Fruit fly (Drosophila melanogaster) whole organism, embryonic: ENCODE results near the gene CG12224.
A peak's percentile ranks its signal among the peaks of the same experiment; 100 is the strongest.

Source experiments
- ATbp ChIP-seq: fragments of 200-800 bp; sonication (Bioruptor generic); optimal IDR thresholded peaks from 2 replicates; lab custom pipeline; 2017; ENCODE audit warnings: missing biosample characterization, mild to moderate bottlenecking, missing genetic modification characterization, missing genetic modification reagents
- Atf3 ChIP-seq: fragments of 200-800 bp; sonication (Bioruptor generic); optimal IDR thresholded peaks from 3 replicates; lab custom pipeline; 2016; ENCODE audit warnings: missing biosample characterization, missing genetic modification characterization
- BtbVII ChIP-seq: fragments of 200-800 bp; sonication (Bioruptor generic); optimal IDR thresholded peaks from 3 replicates; lab custom pipeline; 2017; ENCODE audit warnings: missing biosample characterization, mild to moderate bottlenecking, missing genetic modification characterization
- CG10274 ChIP-seq: fragments of 200-800 bp; sonication (Bioruptor generic); optimal IDR thresholded peaks from 3 replicates; lab custom pipeline; 2017; ENCODE audit warnings: missing biosample characterization, mild to moderate bottlenecking, missing genetic modification characterization
- CG11085 ChIP-seq: fragments of 200-800 bp; sonication (Bioruptor generic); IDR thresholded peaks from 2 replicates; pipeline ENCODE4 v1.3.6; 2022; ENCODE audit warnings: missing biosample characterization, missing genetic modification characterization
- CG11696 ChIP-seq: fragments of 200-800 bp; sonication (Bioruptor generic); IDR thresholded peaks from 2 replicates; pipeline ENCODE4 v1.3.6; 2022; ENCODE audit warnings: missing biosample characterization, missing genetic modification characterization
- CG12391 ChIP-seq: fragments of 200-800 bp; sonication (Bioruptor generic); optimal IDR thresholded peaks from 3 replicates; lab custom pipeline; 2018; ENCODE audit warnings: missing biosample characterization, mild to moderate bottlenecking, missing genetic modification characterization, moderate library complexity
- CG13287 ChIP-seq: fragments of 200-800 bp; sonication (Bioruptor generic); IDR thresholded peaks from 2 replicates; pipeline ENCODE4 v1.3.6; 2022; ENCODE audit warnings: missing biosample characterization, missing genetic modification characterization; ENCODE audit not compliant: partially characterized antibody
- CG13775 ChIP-seq: fragments of 200-800 bp; sonication (Bioruptor generic); optimal IDR thresholded peaks from 3 replicates; lab custom pipeline; 2017; ENCODE audit warnings: missing biosample characterization, mild to moderate bottlenecking, missing genetic modification characterization
- CG15011 ChIP-seq: fragments of 200-800 bp; sonication (Bioruptor generic); optimal IDR thresholded peaks from 3 replicates; lab custom pipeline; 2018; ENCODE audit warnings: missing biosample characterization, mild to moderate bottlenecking, missing genetic modification characterization
- CG18262 ChIP-seq: fragments of 200-800 bp; optimal IDR thresholded peaks from 3 replicates; lab custom pipeline; 2019; ENCODE audit warnings: missing biosample characterization, mild to moderate bottlenecking, missing genetic modification characterization, moderate library complexity
- CG18599 ChIP-seq: fragments of 200-800 bp; sonication (Bioruptor generic); optimal IDR thresholded peaks from 3 replicates; lab custom pipeline; 2017; ENCODE audit warnings: missing biosample characterization, missing genetic modification characterization, mild to moderate bottlenecking, moderate library complexity, missing genetic modification reagents
- CG2712 ChIP-seq: fragments of 200-800 bp; optimal IDR thresholded peaks from 3 replicates; lab custom pipeline; 2019; ENCODE audit warnings: missing biosample characterization, mild to moderate bottlenecking, missing genetic modification characterization, moderate library complexity
- CG31224 ChIP-seq: fragments of 200-800 bp; sonication (Bioruptor generic); IDR thresholded peaks from 2 replicates; pipeline ENCODE4 v1.3.6; 2022; ENCODE audit warnings: missing biosample characterization, missing genetic modification characterization
- CG31388 ChIP-seq: fragments of 200-800 bp; sonication (Bioruptor generic); optimal IDR thresholded peaks from 2 replicates; lab custom pipeline; 2016; ENCODE audit warnings: missing biosample characterization, missing genetic modification characterization
- CG4360 ChIP-seq: fragments of 200-800 bp; sonication (Bioruptor generic); IDR thresholded peaks from 2 replicates; pipeline ENCODE4 v1.3.6; 2022; ENCODE audit warnings: missing biosample characterization, missing genetic modification characterization
- CG4707 ChIP-seq: fragments of 200-800 bp; sonication (Bioruptor generic); optimal IDR thresholded peaks from 2 replicates; lab custom pipeline; 2018; ENCODE audit warnings: missing biosample characterization, mild to moderate bottlenecking, missing genetic modification characterization, moderate library complexity
- CG4730 ChIP-seq: fragments of 200-800 bp; sonication (Bioruptor generic); IDR thresholded peaks from 2 replicates; pipeline ENCODE4 v1.3.6; 2022; ENCODE audit warnings: missing biosample characterization, missing genetic modification characterization
- CG4854 ChIP-seq: fragments of 200-800 bp; sonication (Bioruptor generic); optimal IDR thresholded peaks from 2 replicates; lab custom pipeline; 2016; ENCODE audit warnings: missing biosample characterization, missing genetic modification characterization, inconsistent platforms
- CG6254 ChIP-seq: fragments of 200-800 bp; sonication (Bioruptor generic); optimal IDR thresholded peaks from 3 replicates; lab custom pipeline; 2017; ENCODE audit warnings: mild to moderate bottlenecking, missing biosample characterization, missing genetic modification reagents, missing genetic modification characterization
- CG8944 ChIP-seq: fragments of 200-800 bp; sonication (Bioruptor generic); optimal IDR thresholded peaks from 3 replicates; lab custom pipeline; 2016; ENCODE audit warnings: missing biosample characterization, missing genetic modification characterization
- Chrac-16 ChIP-seq: fragments of 200-800 bp; sonication (Bioruptor generic); optimal IDR thresholded peaks from 3 replicates; lab custom pipeline; 2016; ENCODE audit warnings: missing biosample characterization, missing genetic modification characterization
- D ChIP-seq, 2 experiments: fragments of 200-800 bp in 1 of 2; fragments of >200 bp in 1 of 2; sonication (Bioruptor generic) in 1 of 2; optimal IDR thresholded peaks; 2 replicates in 1 of 2; 3 replicates in 1 of 2; lab custom pipeline; 2017; ENCODE audit warnings: mild to moderate bottlenecking in 1 of 2, missing biosample characterization in 1 of 2, missing genetic modification characterization in 1 of 2, missing genetic modification reagents in 1 of 2
- Deaf1 ChIP-seq: fragments of 200-800 bp; optimal IDR thresholded peaks from 3 replicates; lab custom pipeline; 2019; ENCODE audit warnings: missing biosample characterization, mild to moderate bottlenecking, missing genetic modification characterization, moderate library complexity
- Doc2 ChIP-seq: fragments of 200-800 bp; sonication (Bioruptor generic); IDR thresholded peaks from 2 replicates; pipeline ENCODE4 v1.3.6; 2022; ENCODE audit warnings: missing biosample characterization, missing genetic modification characterization
- GATAe ChIP-seq: fragments of 200-800 bp; sonication (Bioruptor generic); conservative IDR thresholded peaks from 2 replicates; pipeline ENCODE4 v1.3.6; 2022; ENCODE audit warnings: missing biosample characterization, missing genetic modification characterization
- HHEX ChIP-seq: fragments of 200-800 bp; sonication (Bioruptor generic); optimal IDR thresholded peaks from 3 replicates; lab custom pipeline; 2017; ENCODE audit warnings: missing biosample characterization, mild to moderate bottlenecking, missing genetic modification characterization, missing genetic modification reagents
- HLH54F ChIP-seq: fragments of 200-800 bp; sonication (Bioruptor generic); optimal IDR thresholded peaks from 3 replicates; lab custom pipeline; 2016; ENCODE audit warnings: missing biosample characterization, missing genetic modification characterization
- Hmr ChIP-seq: fragments of 200-800 bp; sonication (Bioruptor generic); optimal IDR thresholded peaks from 3 replicates; lab custom pipeline; 2017; ENCODE audit warnings: mild to moderate bottlenecking, missing biosample characterization, missing genetic modification reagents, missing genetic modification characterization
- Jarid2 ChIP-seq: fragments of 200-800 bp; sonication (Bioruptor generic); optimal IDR thresholded peaks from 3 replicates; lab custom pipeline; 2017; ENCODE audit warnings: mild to moderate bottlenecking, missing biosample characterization, missing genetic modification reagents, missing genetic modification characterization
- Lhr ChIP-seq: fragments of 200-800 bp; sonication (Bioruptor generic); optimal IDR thresholded peaks from 3 replicates; lab custom pipeline; 2017; ENCODE audit warnings: mild to moderate bottlenecking, missing biosample characterization, missing genetic modification reagents, missing genetic modification characterization
- Neu2 ChIP-seq: fragments of 200-800 bp; sonication (Bioruptor generic); optimal IDR thresholded peaks from 3 replicates; lab custom pipeline; 2016; ENCODE audit warnings: missing biosample characterization, missing genetic modification characterization, borderline replicate concordance
- az2 ChIP-seq: fragments of 200-800 bp; sonication (Bioruptor generic); optimal IDR thresholded peaks from 3 replicates; lab custom pipeline; 2016; ENCODE audit warnings: missing biosample characterization, missing genetic modification characterization
- bowl ChIP-seq: fragments of 200-800 bp; sonication (Bioruptor generic); IDR thresholded peaks from 2 replicates; pipeline ENCODE4 v1.3.6; 2022; ENCODE audit warnings: missing biosample characterization, missing genetic modification characterization
- crp ChIP-seq, 2 experiments: fragments of 200-800 bp; sonication (Bioruptor generic); optimal IDR thresholded peaks; 2 replicates in 1 of 2; 3 replicates in 1 of 2; lab custom pipeline; 2017; ENCODE audit warnings: missing biosample characterization in 2 of 2, missing genetic modification characterization in 2 of 2, mild to moderate bottlenecking in 1 of 2, moderate library complexity in 1 of 2
- cwo ChIP-seq: fragments of 200-800 bp; sonication (Bioruptor generic); optimal IDR thresholded peaks from 3 replicates; lab custom pipeline; 2017; ENCODE audit warnings: missing biosample characterization, missing genetic modification characterization, mild to moderate bottlenecking, moderate library complexity, missing genetic modification reagents
- da ChIP-seq: fragments of 200-800 bp; sonication (Bioruptor generic); optimal IDR thresholded peaks from 2 replicates; lab custom pipeline; 2016; ENCODE audit warnings: missing biosample characterization, missing genetic modification characterization
- ewg ChIP-seq: fragments of 200-800 bp; sonication (Bioruptor generic); optimal IDR thresholded peaks from 3 replicates; lab custom pipeline; 2017; ENCODE audit warnings: mild to moderate bottlenecking, missing biosample characterization, missing genetic modification reagents, missing genetic modification characterization
- eyg ChIP-seq: fragments of 200-800 bp; sonication (Bioruptor generic); optimal IDR thresholded peaks from 3 replicates; lab custom pipeline; 2016; ENCODE audit warnings: missing biosample characterization, missing genetic modification characterization
- kay ChIP-seq: fragments of 200-800 bp; sonication (Bioruptor generic); optimal IDR thresholded peaks from 2 replicates; lab custom pipeline; 2016; ENCODE audit warnings: missing biosample characterization, missing genetic modification characterization
- lmd ChIP-seq: fragments of 200-800 bp; sonication (Bioruptor generic); IDR thresholded peaks from 2 replicates; pipeline ENCODE4 v1.3.6; 2022; ENCODE audit warnings: missing biosample characterization, missing genetic modification characterization
- pan ChIP-seq, 4 experiments: fragments of >200 bp in 3 of 4; fragments of 200-800 bp in 1 of 4; sonication (Bioruptor generic) in 1 of 4; optimal IDR thresholded peaks in 3 of 4; IDR thresholded peaks in 1 of 4; 2 replicates each; pipeline versions ENCODE4 v1.3.6 to Lab custom; 2017 to 2022; ENCODE audit warnings: missing biosample characterization in 2 of 4, missing genetic modification characterization in 2 of 4, mixed read lengths in 1 of 4
- pfk ChIP-seq: fragments of 200-800 bp; sonication (Bioruptor generic); optimal IDR thresholded peaks from 2 replicates; lab custom pipeline; 2018; ENCODE audit warnings: missing biosample characterization, mild to moderate bottlenecking, missing genetic modification characterization, moderate library complexity
- pros ChIP-seq: fragments of 200-800 bp; sonication (Bioruptor generic); optimal IDR thresholded peaks from 3 replicates; lab custom pipeline; 2019; ENCODE audit warnings: missing biosample characterization, mild to moderate bottlenecking, missing genetic modification characterization, moderate library complexity
- ro ChIP-seq: fragments of 200-800 bp; sonication (Bioruptor generic); IDR thresholded peaks from 2 replicates; pipeline ENCODE4 v1.3.6; 2022; ENCODE audit warnings: missing biosample characterization, missing genetic modification characterization
- row ChIP-seq: fragments of 200-800 bp; sonication (Bioruptor generic); IDR thresholded peaks from 3 replicates; pipeline ENCODE4 v1.3.6; 2022; ENCODE audit warnings: missing biosample characterization, missing genetic modification characterization
- run ChIP-seq: fragments of 200-800 bp; sonication (Bioruptor generic); optimal IDR thresholded peaks from 3 replicates; lab custom pipeline; 2018; ENCODE audit warnings: missing biosample characterization, mild to moderate bottlenecking, missing genetic modification characterization
- sim ChIP-seq: fragments of 200-800 bp; sonication (Bioruptor generic); IDR thresholded peaks from 2 replicates; pipeline ENCODE4 v1.3.6; 2022; ENCODE audit warnings: missing biosample characterization, missing genetic modification characterization
- yki ChIP-seq: fragments of >200 bp; optimal IDR thresholded peaks from 3 replicates; lab custom pipeline; 2018

The CG12224 gene

DNA sequence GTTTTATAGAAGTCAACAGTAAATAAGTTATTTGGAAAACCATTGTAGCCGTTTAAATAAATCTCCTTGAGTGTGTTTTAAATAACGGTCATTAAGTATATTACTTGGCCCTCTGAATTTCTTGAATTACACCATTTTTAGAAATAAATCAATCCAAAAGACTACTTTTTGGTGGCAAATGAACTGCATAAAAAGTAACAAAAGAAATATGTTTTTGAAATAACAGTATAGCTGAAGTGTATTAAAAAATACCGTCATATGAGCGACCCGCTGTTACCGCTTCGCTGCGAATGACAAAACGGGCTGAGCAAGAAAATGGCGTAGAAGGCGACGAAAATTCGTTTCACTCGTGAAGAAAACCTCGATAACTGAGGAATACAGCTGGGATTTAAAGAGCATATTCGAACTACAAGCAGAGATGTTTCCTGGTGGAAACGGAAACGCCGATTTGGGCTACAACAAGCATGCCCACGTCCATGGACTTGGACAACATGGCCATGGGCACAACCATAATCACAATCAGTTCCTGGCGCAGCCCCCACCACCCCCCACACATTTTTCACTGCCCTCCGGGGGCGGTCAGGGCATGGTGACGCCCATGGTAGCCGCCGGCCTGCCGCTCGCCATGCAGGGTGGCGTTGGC is 32.4 kb downstream of the CG12224 start, which contains the start of gene CG31211 (continued):
- TF ChIP-seq ro (GFP tag; lab: Robert Waterston, UW) (no peak), CG11085 (GFP tag; lab: Robert Waterston, UW) (no peak), ewg (GFP tag; lab: Kevin White, UChicago) (no peak), Doc2 (GFP tag; lab: Robert Waterston, UW) (no peak), CG12391 (tag; lab: Kevin White, UChicago) (peak; percentile 41), CG4707 (no peak), CG2712 (tag; lab: Kevin White, UChicago) (no peak), CG13287 (GFP tag; lab: Robert Waterston, UW) (no peak), yki (lab: Kevin White, UChicago) (no peak), D (optimal IDR thresholded peaks at IDR 0.05; lab: Kevin White, UChicago) (no peak), D (GFP tag; optimal IDR thresholded peaks at IDR 0.05; lab: Kevin White, UChicago) (no peak), CG31388 (GFP tag; lab: Kevin White, UChicago) (no peak), Lhr (GFP tag; lab: Kevin White, UChicago) (no peak), run (tag; lab: Kevin White, UChicago) (no peak), bowl (GFP tag; lab: Robert Waterston, UW) (no peak), Neu2 (GFP tag; lab: Kevin White, UChicago) (no peak), CG13775 (GFP tag; lab: Kevin White, UChicago) (no peak), CG4854 (GFP tag; lab: Kevin White, UChicago) (no peak), CG18599 (no peak), CG31224 (no peak), HHEX (GFP tag; lab: Kevin White, UChicago) (no peak), CG11696 (GFP tag; lab: Robert Waterston, UW) (no peak), da (no peak), row (no peak), ATbp (GFP tag; lab: Kevin White, UChicago) (no peak), CG6254 (GFP tag; lab: Kevin White, UChicago) (peak; percentile 65), Atf3 (GFP tag; lab: Kevin White, UChicago) (no peak), Jarid2 (GFP tag; lab: Kevin White, UChicago) (no peak), kay (GFP tag; lab: Kevin White, UChicago) (no peak), Chrac-16 (no peak), pros (GFP tag; lab: Kevin White, UChicago) (no peak), pfk (no peak), eyg (GFP tag; lab: Kevin White, UChicago) (no peak), Hmr (GFP tag; lab: Kevin White, UChicago) (no peak), BtbVII (GFP tag; lab: Kevin White, UChicago) (peak; percentile 28), crp (GFP tag; optimal IDR thresholded peaks at IDR 0.05; lab: Kevin White, UChicago) (peak in 1 of 2 experiments; percentile 31), CG10274 (GFP tag; lab: Kevin White, UChicago) (no peak), CG8944 (GFP tag; lab: Kevin White, UChicago) (no peak), CG15011 (GFP tag; lab: Kevin White, UChicago) (no peak), Deaf1 (tag; lab: Kevin White, UChicago) (peak; percentile 23), CG4360 (GFP tag; lab: Robert Waterston, UW) (no peak), CG18262 (no peak), lmd (GFP tag; lab: Robert Waterston, UW) (no peak), CG4730 (no peak), az2 (GFP tag; lab: Kevin White, UChicago) (no peak), pan (optimal IDR thresholded peaks at IDR 0.05; lab: Kevin White, UChicago) (no peak), pan (GFP tag; optimal IDR thresholded peaks at IDR 0.05 in 1 of 2, IDR thresholded peaks at IDR 0.05 in 1 of 2) (no peak), GATAe (GFP tag; lab: Robert Waterston, UW) (no peak), sim (no peak), cwo (GFP tag; lab: Kevin White, UChicago) (no peak), HLH54F (GFP tag; lab: Kevin White, UChicago) (no peak)
